Worm (Caenorhabditis elegans): ENCODE results near the gene Y116A8C.43.
A peak's percentile ranks its signal among the peaks of the same experiment; 100 is the strongest.

Y116A8C.43 gene

ce11 chrIV:17096168-17096567 is 7.5 kb downstream of the Y116A8C.43 start, which contains the start of gene Y116A8C.27:
TSS of gene Y116A8C.27 (minus strand) at chrIV:17096268.
- TF ChIP-seq vab-15 (tag; optimal IDR thresholded peaks at IDR 0.05) (no peak), efl-1 (optimal IDR thresholded peaks at IDR 0.05) (no peak), efl-1 (GFP tag; optimal IDR thresholded peaks at IDR 0.05 in 1 of 2) (no peak), ets-5 (GFP tag; IDR thresholded peaks at IDR 0.05) (no peak), elt-3 (tag; optimal IDR thresholded peaks at IDR 0.05) (no peak), mdl-1 (tag; optimal IDR thresholded peaks at IDR 0.05) (no peak), swsn-7 (tag; optimal IDR thresholded peaks at IDR 0.05) (no peak), F16B12.6 (tag; optimal IDR thresholded peaks at IDR 0.05) (no peak), nhr-19 (GFP tag; conservative IDR thresholded peaks at IDR 0.05) (no peak), ces-1 (GFP tag; optimal IDR thresholded peaks at IDR 0.05) (no peak), mef-2 (tag; optimal IDR thresholded peaks at IDR 0.05) (no peak)

ce11 chrIV:17099113-17099512 is 10.5 kb downstream of the Y116A8C.43 start:
- TF ChIP-seq hlh-4 (tag; optimal IDR thresholded peaks at IDR 0.05) = no peak
- peak; percentile 14 for TF ChIP-seq nhr-85 (tag)
- no peak for TF ChIP-seq efl-1 (optimal IDR thresholded peaks at IDR 0.05)
- peak in 1 of 2 experiments; percentile 43 for TF ChIP-seq efl-1 (GFP tag; optimal IDR thresholded peaks at IDR 0.05 in 1 of 2)
- TF ChIP-seq pag-3 (tag; optimal IDR thresholded peaks at IDR 0.05; ENCODE audit: borderline replicate concordance, insufficient read depth) = no peak

ce11 chrIV:17100148-17100547 is 11.5 kb downstream of the Y116A8C.43 start, which contains the start of gene bca-2:
TSS of gene bca-2 (minus strand) at chrIV:17100248.
- no peak for TF ChIP-seq efl-1 (optimal IDR thresholded peaks at IDR 0.05)
- TF ChIP-seq efl-1 (GFP tag; optimal IDR thresholded peaks at IDR 0.05 in 1 of 2) = no peak
- no peak for TF ChIP-seq mep-1 (tag; optimal IDR thresholded peaks at IDR 0.05)
- no peak for TF ChIP-seq fkh-4 (tag; optimal IDR thresholded peaks at IDR 0.05; ENCODE audit: borderline replicate concordance)
- TF ChIP-seq nhr-20 (tag; optimal IDR thresholded peaks at IDR 0.05) = no peak

- TF ChIP-seq tlp-1 (tag; optimal IDR thresholded peaks at IDR 0.05) = no peak
- no peak for TF ChIP-seq ama-1 (optimal IDR thresholded peaks at IDR 0.05)
- TF ChIP-seq mep-1 (tag; optimal IDR thresholded peaks at IDR 0.05) = no peak
- TF ChIP-seq lin-35 (GFP tag; optimal IDR thresholded peaks at IDR 0.05) = peak in 1 of 2 experiments; percentile 15
- no peak for TF ChIP-seq F16B12.6 (tag; optimal IDR thresholded peaks at IDR 0.05)
- TF ChIP-seq lsy-2 (tag; optimal IDR thresholded peaks at IDR 0.05) = peak in 1 of 2 experiments; percentile 11
- TF ChIP-seq nhr-19 (GFP tag; conservative IDR thresholded peaks at IDR 0.05) = peak; percentile 34; the same call in 1 of the 2 replicates
- TF ChIP-seq aly-2 (tag; optimal IDR thresholded peaks at IDR 0.05) = no peak
- TF ChIP-seq C04F5.9 (tag; optimal IDR thresholded peaks at IDR 0.05) = no peak
- no peak for TF ChIP-seq swsn-7 (tag; optimal IDR thresholded peaks at IDR 0.05)
- no peak for TF ChIP-seq C16A3.4 (tag; optimal IDR thresholded peaks at IDR 0.05)
- no peak for TF ChIP-seq lin-15B (tag; optimal IDR thresholded peaks at IDR 0.05)
- TF ChIP-seq lin-14 (GFP tag; optimal IDR thresholded peaks at IDR 0.05) = no peak
- no peak for TF ChIP-seq unc-86 (tag; optimal IDR thresholded peaks at IDR 0.05)
- no peak for TF ChIP-seq sox-4 (tag; optimal IDR thresholded peaks at IDR 0.05)
- peak; percentile 36 for TF ChIP-seq rnt-1 (tag; optimal IDR thresholded peaks at IDR 0.05)
- no peak for TF ChIP-seq xbp-1 (tag; optimal IDR thresholded peaks at IDR 0.05)
- no peak for TF ChIP-seq ceh-90 (tag; optimal IDR thresholded peaks at IDR 0.05)
- no peak for TF ChIP-seq elt-2 (tag; optimal IDR thresholded peaks at IDR 0.05)
- peak; percentile 17 for TF ChIP-seq nhr-71 (tag; optimal IDR thresholded peaks at IDR 0.05)
- TF ChIP-seq snu-23 (GFP tag; optimal IDR thresholded peaks at IDR 0.05) = peak; percentile 42
- no peak for TF ChIP-seq hpl-2 (GFP tag; optimal IDR thresholded peaks at IDR 0.05)
- TF ChIP-seq zag-1 (tag; optimal IDR thresholded peaks at IDR 0.05) = no peak
- TF ChIP-seq nhr-90 (tag; optimal IDR thresholded peaks at IDR 0.05; ENCODE audit: poor library complexity) = no peak
These were observed 12.1 kb downstream of the Y116A8C.43 start for ce11 chrIV:17100628-17101338.

Data from whole organism, L1 larva.